Fruit fly (Drosophila melanogaster): ENCODE measurements around the gene CG32756.

CG32756 gene

DNA sequence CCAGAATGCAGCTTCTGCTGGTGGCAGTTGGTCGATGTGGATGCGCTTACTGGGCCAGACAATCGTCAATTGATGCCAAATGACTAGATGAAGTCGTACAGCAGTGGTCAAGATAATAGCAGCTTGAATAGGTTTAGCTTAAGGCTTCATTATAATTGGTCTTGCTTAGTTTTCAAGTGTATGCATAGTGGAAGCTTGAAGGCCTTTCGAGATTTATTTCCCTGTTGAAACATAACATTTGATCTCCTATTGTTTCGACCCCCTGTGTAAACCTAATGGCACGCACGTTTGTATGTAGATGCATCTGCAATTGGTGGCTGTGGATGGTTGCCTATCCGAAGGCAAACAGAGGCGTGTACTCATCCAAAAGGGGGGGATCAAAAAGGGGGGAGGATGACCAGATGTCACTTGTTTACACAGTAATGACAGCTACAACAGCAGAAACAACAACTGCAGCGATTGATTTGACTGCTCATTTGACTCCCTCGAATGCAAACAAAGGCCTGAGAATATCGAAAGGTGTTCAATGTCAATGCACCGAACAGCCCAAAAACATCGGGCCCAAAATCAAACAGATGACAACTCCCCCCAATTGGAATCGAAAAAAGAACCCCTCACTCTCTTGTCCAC, 22.7 kb downstream of the CG32756 start (continued):
- no peak for TF ChIP-seq Scr (GFP tag; IDR thresholded peaks at IDR 0.05; ENCODE audit: partially characterized antibody)
- peak; percentile 64 to 65 for TF ChIP-seq bsh (GFP tag; optimal IDR thresholded peaks at IDR 0.05)
- no peak for TF ChIP-seq CG12104 (GFP tag; optimal IDR thresholded peaks at IDR 0.05)
- no peak for TF ChIP-seq salm (tag; optimal IDR thresholded peaks at IDR 0.05)
- TF ChIP-seq tna (GFP tag; IDR thresholded peaks at IDR 0.05; ENCODE audit: partially characterized antibody) = no peak
- TF ChIP-seq GATAe (GFP tag; conservative IDR thresholded peaks at IDR 0.05) = no peak
- no peak for TF ChIP-seq Vsx1 (GFP tag; optimal IDR thresholded peaks at IDR 0.05)
- no peak for TF ChIP-seq Atf-2 (GFP tag; optimal IDR thresholded peaks at IDR 0.05)
- no peak for TF ChIP-seq tap (tag; optimal IDR thresholded peaks at IDR 0.05)
- peak; percentile 59 for TF ChIP-seq Ptx1 (GFP tag; IDR thresholded peaks at IDR 0.05)
- TF ChIP-seq crol (GFP tag; IDR thresholded peaks at IDR 0.05) = peak; percentile 47
- TF ChIP-seq nerfin-2 (GFP tag; IDR thresholded peaks at IDR 0.05; ENCODE audit: partially characterized antibody) = no peak
- TF ChIP-seq stwl (tag; optimal IDR thresholded peaks at IDR 0.05) = no peak
- TF ChIP-seq Trl (optimal IDR thresholded peaks at IDR 0.05) = no peak
- TF ChIP-seq Trl (GFP tag; optimal IDR thresholded peaks at IDR 0.05) = no peak
- TF ChIP-seq fu2 (GFP tag; optimal IDR thresholded peaks at IDR 0.05) = no peak
- no peak for TF ChIP-seq C15 (GFP tag; IDR thresholded peaks at IDR 0.05)
- TF ChIP-seq CG8765 (GFP tag; IDR thresholded peaks at IDR 0.05) = no peak
- TF ChIP-seq NK7.1 (GFP tag; optimal IDR thresholded peaks at IDR 0.05) = no peak
- TF ChIP-seq CG13287 (GFP tag; IDR thresholded peaks at IDR 0.05; ENCODE audit: partially characterized antibody) = no peak
- TF ChIP-seq CG10209 (GFP tag; optimal IDR thresholded peaks at IDR 0.05) = no peak
- no peak for TF ChIP-seq eyg (GFP tag; optimal IDR thresholded peaks at IDR 0.05)
- TF ChIP-seq pita (GFP tag; optimal IDR thresholded peaks at IDR 0.05) = no peak
- TF ChIP-seq Sry-β (GFP tag; optimal IDR thresholded peaks at IDR 0.05) = no peak
- no peak for TF ChIP-seq klu (GFP tag; IDR thresholded peaks at IDR 0.05)
- no peak for TF ChIP-seq slbo (GFP tag; IDR thresholded peaks at IDR 0.05)
- TF ChIP-seq CG17186 (GFP tag; optimal IDR thresholded peaks at IDR 0.05) = no peak
- no peak for TF ChIP-seq caup (GFP tag; optimal IDR thresholded peaks at IDR 0.05; ENCODE audit: severe bottlenecking)
- no peak for TF ChIP-seq CG12236 (GFP tag; optimal IDR thresholded peaks at IDR 0.05)
- TF ChIP-seq chinmo (GFP tag; IDR thresholded peaks at IDR 0.05; ENCODE audit: partially characterized antibody) = no peak
- TF ChIP-seq CG42726 (GFP tag; IDR thresholded peaks at IDR 0.05; ENCODE audit: partially characterized antibody) = no peak
- TF ChIP-seq Atf3 (GFP tag; optimal IDR thresholded peaks at IDR 0.05) = no peak
- no peak for TF ChIP-seq rib (GFP tag; IDR thresholded peaks at IDR 0.05)
- TF ChIP-seq CG10543 (GFP tag; optimal IDR thresholded peaks at IDR 0.05) = no peak
- TF ChIP-seq CG18262 (tag; optimal IDR thresholded peaks at IDR 0.05) = peak; percentile 65
- no peak for TF ChIP-seq CG17912 (GFP tag; optimal IDR thresholded peaks at IDR 0.05)
- no peak for TF ChIP-seq CG12744 (GFP tag; optimal IDR thresholded peaks at IDR 0.05)
- TF ChIP-seq CG7839 (tag; optimal IDR thresholded peaks at IDR 0.05) = peak; percentile 41
- no peak for TF ChIP-seq scrt (GFP tag; optimal IDR thresholded peaks at IDR 0.05)
- TF ChIP-seq CG7786 (GFP tag; optimal IDR thresholded peaks at IDR 0.05) = peak; percentile 4
- TF ChIP-seq CG6683 (GFP tag; optimal IDR thresholded peaks at IDR 0.05) = no peak
- no peak for TF ChIP-seq CG15479 (GFP tag; optimal IDR thresholded peaks at IDR 0.05)
- no peak for TF ChIP-seq inv (GFP tag; IDR thresholded peaks at IDR 0.05; ENCODE audit: partially characterized antibody)
- TF ChIP-seq hth (optimal IDR thresholded peaks at IDR 0.05) = no peak
- no peak for TF ChIP-seq Fer3 (tag; optimal IDR thresholded peaks at IDR 0.05)
- TF ChIP-seq CG12659 (GFP tag; optimal IDR thresholded peaks at IDR 0.05) = no peak
- TF ChIP-seq Xbp1 (GFP tag; optimal IDR thresholded peaks at IDR 0.05) = peak; percentile 31
- no peak for TF ChIP-seq CG1832 (GFP tag; optimal IDR thresholded peaks at IDR 0.05)
- peak; percentile 43; the same call in 1 of the 3 replicates for TF ChIP-seq CG11695 (GFP tag; IDR thresholded peaks at IDR 0.05)
- TF ChIP-seq CG14965 (GFP tag; optimal IDR thresholded peaks at IDR 0.05; ENCODE audit: borderline replicate concordance) = no peak
